Worm (Caenorhabditis elegans) whole organism, L1 larva: ENCODE measurements around the gene T28D6.7.

Source experiments
- egl-27 ChIP-seq, 2 experiments: fragments of 150-350 bp in 1 of 2; sonication (generic microtip); optimal IDR thresholded peaks; 3 replicates each; lab custom pipeline; 2017 to 2018; ENCODE audit warnings: missing biosample characterization in 2 of 2, missing genetic modification characterization in 2 of 2, missing genetic modification reagents in 2 of 2
- jun-1 ChIP-seq: fragments of 150-350 bp; optimal IDR thresholded peaks from 2 replicates; lab custom pipeline; 2014; ENCODE audit warnings: missing biosample characterization, missing genetic modification reagents, missing genetic modification characterization
- lin-13 ChIP-seq: fragments of 150-350 bp; optimal IDR thresholded peaks from 2 replicates; lab custom pipeline; 2014; ENCODE audit warnings: missing biosample characterization, missing genetic modification reagents, missing genetic modification characterization
- mab-9 ChIP-seq: fragments of 200-800 bp; sonication (Bioruptor generic); IDR thresholded peaks from 2 replicates; pipeline ENCODE4 v1.3.6; 2022; ENCODE audit warnings: missing genetic modification reagents, missing genetic modification characterization, missing compliant biosample characterization
- nhr-77 ChIP-seq: fragments of 150-350 bp; optimal IDR thresholded peaks from 2 replicates; lab custom pipeline; 2014; ENCODE audit warnings: missing biosample characterization, missing genetic modification characterization
- sup-37 ChIP-seq: fragments of 200-800 bp; sonication (Bioruptor generic); optimal IDR thresholded peaks from 2 replicates; lab custom pipeline; 2018; ENCODE audit warnings: mild to moderate bottlenecking, missing genetic modification characterization, missing compliant biosample characterization
- tbx-2 ChIP-seq: sonication (generic microtip); optimal IDR thresholded peaks from 2 replicates; lab custom pipeline; 2016; ENCODE audit warnings: missing genetic modification characterization, missing compliant biosample characterization
- unc-62 ChIP-seq: fragments of 150-350 bp; optimal IDR thresholded peaks from 2 replicates; lab custom pipeline; 2014; ENCODE audit warnings: missing biosample characterization, missing genetic modification reagents, missing genetic modification characterization
- ztf-11 ChIP-seq, 2 experiments: sonication (generic microtip); optimal IDR thresholded peaks; 2 replicates each; lab custom pipeline; 2016 to 2017; ENCODE audit warnings: missing genetic modification characterization in 2 of 2, missing biosample characterization in 1 of 2, missing compliant biosample characterization in 1 of 2

DNA sequence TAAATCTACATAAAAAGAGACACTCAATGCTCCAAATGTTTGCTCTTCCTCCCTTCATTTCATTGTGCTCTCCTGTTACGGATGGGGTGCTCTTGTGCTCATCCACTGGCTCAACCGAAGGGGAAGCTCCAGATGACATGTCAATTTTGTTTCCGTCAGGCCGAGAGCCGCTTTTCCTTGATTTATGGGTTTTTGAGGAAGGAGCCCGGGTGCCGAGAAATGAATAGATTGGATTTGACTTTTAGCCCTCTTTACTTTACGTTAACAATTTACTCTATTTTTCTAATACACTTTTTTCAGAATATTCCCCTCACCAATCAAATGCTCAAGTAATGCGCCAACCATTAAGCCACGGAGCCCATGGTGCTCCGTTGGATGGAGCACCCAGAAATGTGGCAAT, 13.9 kb upstream of the T28D6.7 start, which contains the start of gene T28D6.4:
- TF ChIP-seq mab-9 (GFP tag; lab: Robert Waterston, UW) (no peak), jun-1 (no peak), sup-37 (GFP tag; lab: Kevin White, UChicago) (no peak), tbx-2 (tag; lab: Kevin White, UChicago) (no peak), unc-62 (GFP tag; lab: Kevin White, UChicago) (no peak), lin-13 (GFP tag; lab: Kevin White, UChicago) (no peak), ztf-11 (tag; optimal IDR thresholded peaks at IDR 0.05; lab: Kevin White, UChicago) (no peak), egl-27 (tag; optimal IDR thresholded peaks at IDR 0.05; lab: Kevin White, UChicago) (no peak), nhr-77 (no peak)
